Fruit fly (Drosophila melanogaster) whole organism, prepupa: ENCODE results near the gene CG10638.

ENCODE experiments used
- Blimp-1 ChIP-seq: fragments of 200-800 bp; sonication (Bioruptor generic); optimal IDR thresholded peaks from 3 replicates; lab custom pipeline; 2017; ENCODE audit warnings: missing biosample characterization, missing genetic modification characterization, mild to moderate bottlenecking, moderate library complexity, missing genetic modification reagents
- CG10631 ChIP-seq: fragments of 200-800 bp; sonication (Bioruptor generic); optimal IDR thresholded peaks from 2 replicates; lab custom pipeline; 2016; ENCODE audit warnings: missing biosample characterization, missing genetic modification characterization
- CG10669 ChIP-seq: fragments of 200-800 bp; sonication (Bioruptor generic); optimal IDR thresholded peaks from 3 replicates; lab custom pipeline; 2018; ENCODE audit warnings: missing biosample characterization, mild to moderate bottlenecking, missing genetic modification characterization, moderate library complexity
- CG11294 ChIP-seq: fragments of 200-800 bp; sonication (Bioruptor generic); IDR thresholded peaks from 2 replicates; pipeline ENCODE4 v1.3.6; 2022; ENCODE audit warnings: missing biosample characterization, missing genetic modification characterization
- CG11762 ChIP-seq: fragments of 200-800 bp; sonication (Bioruptor generic); optimal IDR thresholded peaks from 3 replicates; lab custom pipeline; 2016; ENCODE audit warnings: missing biosample characterization, missing genetic modification characterization; ENCODE audit not compliant: insufficient read depth
- CG11902 ChIP-seq: fragments of 200-800 bp; sonication (Bioruptor generic); optimal IDR thresholded peaks from 3 replicates; lab custom pipeline; 2016; ENCODE audit warnings: missing biosample characterization, missing genetic modification characterization
- CG1621 ChIP-seq: fragments of 200-800 bp; sonication (Bioruptor generic); optimal IDR thresholded peaks from 3 replicates; lab custom pipeline; 2018; ENCODE audit warnings: missing biosample characterization, mild to moderate bottlenecking, missing genetic modification characterization
- CG3032 ChIP-seq: fragments of 200-800 bp; optimal IDR thresholded peaks from 2 replicates; lab custom pipeline; 2019; ENCODE audit warnings: missing biosample characterization, mild to moderate bottlenecking, missing genetic modification characterization, moderate library complexity
- CG31627 ChIP-seq: fragments of 200-800 bp; sonication (Bioruptor generic); optimal IDR thresholded peaks from 3 replicates; lab custom pipeline; 2016; ENCODE audit warnings: missing biosample characterization, missing genetic modification characterization
- CG32006 ChIP-seq: fragments of 200-800 bp; sonication (Bioruptor generic); optimal IDR thresholded peaks from 3 replicates; lab custom pipeline; 2017; ENCODE audit warnings: missing biosample characterization, mild to moderate bottlenecking, missing genetic modification characterization
- CG34406 ChIP-seq: fragments of 200-800 bp; sonication (Bioruptor generic); optimal IDR thresholded peaks from 3 replicates; lab custom pipeline; 2016; ENCODE audit warnings: missing biosample characterization, missing genetic modification characterization
- CG3919 ChIP-seq: fragments of 200-800 bp; sonication (Bioruptor generic); optimal IDR thresholded peaks from 3 replicates; lab custom pipeline; 2016; ENCODE audit warnings: missing biosample characterization, missing genetic modification characterization
- CG4318 ChIP-seq: fragments of 200-800 bp; sonication (Bioruptor generic); optimal IDR thresholded peaks from 3 replicates; lab custom pipeline; 2017; ENCODE audit warnings: missing biosample characterization, mild to moderate bottlenecking, missing genetic modification characterization
- CG6163 ChIP-seq: fragments of 200-800 bp; sonication (Bioruptor generic); IDR thresholded peaks from 3 replicates; pipeline ENCODE4 v1.3.6; 2022; ENCODE audit warnings: missing biosample characterization, missing genetic modification characterization
- CG6276 ChIP-seq: fragments of 200-800 bp; sonication (Bioruptor generic); optimal IDR thresholded peaks from 2 replicates; lab custom pipeline; 2017; ENCODE audit warnings: missing biosample characterization, mild to moderate bottlenecking, missing genetic modification characterization
- CG6792 ChIP-seq: fragments of 200-800 bp; sonication (Bioruptor generic); optimal IDR thresholded peaks from 3 replicates; lab custom pipeline; 2016; ENCODE audit warnings: missing biosample characterization, missing genetic modification characterization
- CG6808 ChIP-seq: fragments of 200-800 bp; sonication (Bioruptor generic); optimal IDR thresholded peaks from 3 replicates; lab custom pipeline; 2017; ENCODE audit warnings: missing biosample characterization, missing genetic modification characterization, mild to moderate bottlenecking, moderate library complexity, missing genetic modification reagents
- CG6854 ChIP-seq: fragments of 200-800 bp; sonication (Bioruptor generic); optimal IDR thresholded peaks from 2 replicates; lab custom pipeline; 2017; ENCODE audit warnings: missing biosample characterization, mild to moderate bottlenecking, missing genetic modification characterization
- CG7368 ChIP-seq: fragments of 200-800 bp; sonication (Bioruptor generic); optimal IDR thresholded peaks from 3 replicates; lab custom pipeline; 2016; ENCODE audit warnings: missing biosample characterization, missing genetic modification characterization
- CG8319 ChIP-seq: fragments of 200-800 bp; sonication (Bioruptor generic); optimal IDR thresholded peaks from 3 replicates; lab custom pipeline; 2016; ENCODE audit warnings: missing biosample characterization, missing genetic modification characterization
- CG8632 ChIP-seq: fragments of 200-800 bp; sonication (Bioruptor generic); optimal IDR thresholded peaks from 3 replicates; lab custom pipeline; 2016; ENCODE audit warnings: missing biosample characterization, missing genetic modification characterization
- Eip75B ChIP-seq: fragments of 200-800 bp; sonication (Bioruptor generic); optimal IDR thresholded peaks from 3 replicates; lab custom pipeline; 2016; ENCODE audit warnings: missing biosample characterization, missing genetic modification characterization
- Eip78C ChIP-seq: fragments of 200-800 bp; sonication (Bioruptor generic); peaks from one replicate; lab custom pipeline; 2016; ENCODE audit warnings: missing biosample characterization, missing genetic modification characterization
- Ets21C ChIP-seq: fragments of 200-800 bp; sonication (Bioruptor generic); optimal IDR thresholded peaks from 3 replicates; lab custom pipeline; 2016; ENCODE audit warnings: missing biosample characterization, missing genetic modification characterization
- Ets96B ChIP-seq: fragments of 200-800 bp; optimal IDR thresholded peaks from 2 replicates; lab custom pipeline; 2019; ENCODE audit warnings: missing biosample characterization, mild to moderate bottlenecking, missing genetic modification characterization, moderate library complexity
- Gug ChIP-seq: fragments of 200-800 bp; sonication (Bioruptor generic); IDR thresholded peaks from 2 replicates; pipeline ENCODE4 v1.3.6; 2022; ENCODE audit warnings: missing biosample characterization, missing genetic modification characterization
- Hr38 ChIP-seq: sonication (Bioruptor generic); optimal IDR thresholded peaks from 2 replicates; lab custom pipeline; 2016; ENCODE audit warnings: missing biosample characterization, missing genetic modification characterization
- Lpt ChIP-seq: fragments of 200-800 bp; sonication (Bioruptor generic); optimal IDR thresholded peaks from 3 replicates; lab custom pipeline; 2016; ENCODE audit warnings: missing biosample characterization, missing genetic modification characterization
- Met ChIP-seq: fragments of 200-800 bp; sonication (Bioruptor generic); optimal IDR thresholded peaks from 3 replicates; lab custom pipeline; 2016; ENCODE audit warnings: missing biosample characterization, missing genetic modification characterization
- OdsH ChIP-seq: fragments of 200-800 bp; sonication (Bioruptor generic); optimal IDR thresholded peaks from 3 replicates; lab custom pipeline; 2016; ENCODE audit warnings: missing biosample characterization, missing genetic modification characterization
- Smox ChIP-seq: fragments of 200-800 bp; sonication (Bioruptor generic); optimal IDR thresholded peaks from 3 replicates; lab custom pipeline; 2016; ENCODE audit warnings: missing biosample characterization, missing genetic modification characterization
- Sox102F ChIP-seq: fragments of 200-800 bp; sonication (Bioruptor generic); optimal IDR thresholded peaks from 2 replicates; lab custom pipeline; 2016; ENCODE audit warnings: missing biosample characterization, mild to moderate bottlenecking, missing genetic modification characterization
- Sox14 ChIP-seq: fragments of 200-800 bp; sonication (Bioruptor generic); optimal IDR thresholded peaks from 3 replicates; lab custom pipeline; 2016; ENCODE audit warnings: missing biosample characterization, missing genetic modification characterization
- Sox15 ChIP-seq: fragments of 200-800 bp; sonication (Bioruptor generic); optimal IDR thresholded peaks from 3 replicates; lab custom pipeline; 2016; ENCODE audit warnings: missing biosample characterization, missing genetic modification characterization
- achi ChIP-seq: fragments of 200-800 bp; sonication (Bioruptor generic); optimal IDR thresholded peaks from 3 replicates; lab custom pipeline; 2016; ENCODE audit warnings: missing biosample characterization, missing genetic modification characterization
- cyc ChIP-seq: fragments of 200-800 bp; sonication (Bioruptor generic); optimal IDR thresholded peaks from 3 replicates; lab custom pipeline; 2016; ENCODE audit warnings: missing biosample characterization, missing genetic modification characterization
- dac ChIP-seq: fragments of 200-800 bp; sonication (Bioruptor generic); optimal IDR thresholded peaks from 2 replicates; lab custom pipeline; 2017; ENCODE audit warnings: missing biosample characterization, mild to moderate bottlenecking, missing genetic modification characterization
- dsx ChIP-seq: fragments of 200-800 bp; optimal IDR thresholded peaks from 3 replicates; lab custom pipeline; 2019; ENCODE audit warnings: missing biosample characterization, mild to moderate bottlenecking, missing genetic modification characterization, moderate library complexity; ENCODE audit not compliant: poor library complexity, severe bottlenecking
- eg ChIP-seq: fragments of 200-800 bp; sonication (Bioruptor generic); IDR thresholded peaks from 3 replicates; pipeline ENCODE4 v1.3.6; 2022; ENCODE audit warnings: missing biosample characterization, missing genetic modification characterization
- esn ChIP-seq: fragments of 200-800 bp; sonication (Bioruptor generic); optimal IDR thresholded peaks from 2 replicates; lab custom pipeline; 2016; ENCODE audit warnings: missing biosample characterization, mild to moderate bottlenecking, missing genetic modification characterization, moderate library complexity
- fd59A ChIP-seq: fragments of 200-800 bp; sonication (Bioruptor generic); optimal IDR thresholded peaks from 2 replicates; lab custom pipeline; 2017; ENCODE audit warnings: missing biosample characterization, mild to moderate bottlenecking, missing genetic modification characterization, missing genetic modification reagents
- fd85E ChIP-seq: fragments of 200-800 bp; sonication (Bioruptor generic); optimal IDR thresholded peaks from 3 replicates; lab custom pipeline; 2016; ENCODE audit warnings: missing biosample characterization, missing genetic modification characterization
- fkh ChIP-seq: fragments of 200-800 bp; sonication (Bioruptor generic); optimal IDR thresholded peaks from 3 replicates; lab custom pipeline; 2017; ENCODE audit warnings: missing biosample characterization, mild to moderate bottlenecking, missing genetic modification characterization, moderate library complexity
- lz ChIP-seq: fragments of 200-800 bp; sonication (Bioruptor generic); optimal IDR thresholded peaks from 3 replicates; lab custom pipeline; 2016; ENCODE audit warnings: missing biosample characterization, missing genetic modification characterization
- net ChIP-seq: fragments of 200-800 bp; sonication (Bioruptor generic); optimal IDR thresholded peaks from 3 replicates; lab custom pipeline; 2016; ENCODE audit warnings: missing biosample characterization, missing genetic modification characterization
- pdm3 ChIP-seq: fragments of 200-800 bp; sonication (Bioruptor generic); optimal IDR thresholded peaks from 3 replicates; lab custom pipeline; 2016; ENCODE audit warnings: missing biosample characterization, missing genetic modification characterization
- salr ChIP-seq, 2 experiments: fragments of 200-800 bp; sonication (Bioruptor generic); optimal IDR thresholded peaks; 3 replicates each; lab custom pipeline; 2016 to 2018; ENCODE audit warnings: missing biosample characterization in 2 of 2, missing genetic modification characterization in 2 of 2, mild to moderate bottlenecking in 1 of 2
- spab ChIP-seq: fragments of 200-800 bp; sonication (Bioruptor generic); optimal IDR thresholded peaks from 2 replicates; lab custom pipeline; 2017; ENCODE audit warnings: missing biosample characterization, mild to moderate bottlenecking, missing genetic modification characterization, missing genetic modification reagents
- ss ChIP-seq, 2 experiments: fragments of 200-800 bp; sonication (Bioruptor generic); optimal IDR thresholded peaks; 2 replicates in 1 of 2; 3 replicates in 1 of 2; lab custom pipeline; 2017 to 2018; ENCODE audit warnings: mild to moderate bottlenecking in 2 of 2, missing biosample characterization in 2 of 2, missing genetic modification characterization in 2 of 2, moderate library complexity in 1 of 2
- vri ChIP-seq: fragments of 200-800 bp; sonication (Bioruptor generic); optimal IDR thresholded peaks from 3 replicates; lab custom pipeline; 2016; ENCODE audit warnings: missing biosample characterization, mild to moderate bottlenecking, missing genetic modification characterization

Gene CG10638

DNA sequence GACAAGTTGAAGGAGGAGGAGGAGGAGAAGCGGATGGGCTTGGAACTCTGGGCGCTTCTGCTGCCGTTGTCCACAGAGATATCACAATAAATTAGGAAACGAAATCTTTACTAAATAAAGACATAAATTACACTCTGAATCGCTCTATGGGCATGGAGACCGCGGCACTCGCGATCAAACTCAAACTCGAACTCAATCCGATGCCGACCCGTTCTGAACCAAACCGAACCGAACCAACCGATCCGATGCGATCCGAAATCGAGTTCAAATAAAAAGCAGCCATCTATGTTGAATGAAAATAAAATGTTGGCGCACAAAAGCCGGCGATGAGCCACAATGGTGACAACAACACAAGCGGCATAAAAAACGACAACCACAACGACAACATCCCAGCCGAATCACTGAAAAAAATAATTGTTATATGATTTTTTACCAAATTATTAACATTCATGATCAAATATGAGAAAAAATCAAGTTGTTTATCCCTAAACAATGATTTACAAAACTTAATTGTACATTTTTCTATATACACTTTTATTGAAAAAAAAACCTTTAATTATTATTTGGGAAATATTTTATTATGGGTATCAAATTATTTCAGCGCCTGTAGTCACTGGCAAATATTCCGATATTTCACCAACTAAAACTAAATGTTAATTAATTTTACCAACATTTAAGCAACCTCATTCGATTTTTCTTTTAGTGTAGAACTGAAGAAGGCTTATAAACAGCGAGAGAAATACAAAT is 44.0 kb downstream of the CG10638 start:
- TF ChIP-seq CG11902 (GFP tag; lab: Kevin White, UChicago), result peak; percentile 26
- TF ChIP-seq CG8632 (GFP tag; lab: Kevin White, UChicago), result peak; percentile 50
- no peak for TF ChIP-seq dac (GFP tag; lab: Kevin White, UChicago)
- no peak for TF ChIP-seq Gug (GFP tag; lab: Robert Waterston, UW)
- peak; percentile 31 for TF ChIP-seq fkh (GFP tag; lab: Kevin White, UChicago)
- peak; percentile 65 for TF ChIP-seq CG3032 (tag; lab: Kevin White, UChicago)
- TF ChIP-seq Lpt (GFP tag; lab: Kevin White, UChicago), result peak; percentile 55
- peak; percentile 61 for TF ChIP-seq CG10631
- peak; percentile 52 for TF ChIP-seq CG11762
- TF ChIP-seq Smox (GFP tag; lab: Kevin White, UChicago), result peak; percentile 60
- peak; percentile 66 for TF ChIP-seq dsx
- TF ChIP-seq CG4318 (GFP tag; lab: Kevin White, UChicago), result peak; percentile 34
- TF ChIP-seq Sox15 (GFP tag; lab: Kevin White, UChicago), result peak; percentile 26
- TF ChIP-seq OdsH, result peak; percentile 63
- TF ChIP-seq fd59A (GFP tag; lab: Kevin White, UChicago), result peak; percentile 55
- peak; percentile 70 for TF ChIP-seq Met
- peak; percentile 68 for TF ChIP-seq CG10669 (GFP tag; lab: Kevin White, UChicago)
- peak; percentile 18 for TF ChIP-seq Ets21C
- peak; percentile 41 for TF ChIP-seq CG31627 (GFP tag; lab: Kevin White, UChicago)
- TF ChIP-seq pdm3 (GFP tag; lab: Kevin White, UChicago), result peak; percentile 47
- TF ChIP-seq cyc, result peak; percentile 47
- TF ChIP-seq Hr38 (GFP tag; lab: Kevin White, UChicago), result no peak
- TF ChIP-seq Sox102F (GFP tag; lab: Kevin White, UChicago), result peak; percentile 27
- peak; percentile 40 for TF ChIP-seq lz (GFP tag; lab: Kevin White, UChicago)
- TF ChIP-seq CG6854, result no peak
- peak; percentile 51 for TF ChIP-seq spab (GFP tag; lab: Kevin White, UChicago)
- TF ChIP-seq CG6792 (GFP tag; lab: Kevin White, UChicago), result peak; percentile 34
- TF ChIP-seq vri, result peak; percentile 10
- TF ChIP-seq net, result peak; percentile 38
- TF ChIP-seq Eip75B, result peak; percentile 48
- TF ChIP-seq esn (GFP tag; lab: Kevin White, UChicago), result peak; percentile 70
- TF ChIP-seq CG34406 (GFP tag; lab: Kevin White, UChicago), result peak; percentile 66
- TF ChIP-seq CG8319 (GFP tag; lab: Kevin White, UChicago), result peak; percentile 38
- TF ChIP-seq Blimp-1 (GFP tag; lab: Kevin White, UChicago), result no peak
- no peak for TF ChIP-seq fd85E (GFP tag; lab: Kevin White, UChicago)
- peak; percentile 91 for TF ChIP-seq Eip78C (GFP tag; lab: Kevin White, UChicago)
- no peak for TF ChIP-seq CG11294 (GFP tag; lab: Robert Waterston, UW)
- TF ChIP-seq ss (GFP tag; optimal IDR thresholded peaks at IDR 0.05; lab: Kevin White, UChicago), result peak; percentile 29 to 60
- TF ChIP-seq Sox14 (GFP tag; lab: Kevin White, UChicago), result peak; percentile 50
- peak; percentile 79 for TF ChIP-seq CG3919
- TF ChIP-seq CG32006 (GFP tag; lab: Kevin White, UChicago), result peak; percentile 71
- no peak for TF ChIP-seq eg (GFP tag; lab: Robert Waterston, UW)
- TF ChIP-seq achi, result peak; percentile 69
- TF ChIP-seq CG6276 (GFP tag; lab: Kevin White, UChicago), result peak; percentile 20
- TF ChIP-seq CG7368 (GFP tag; lab: Kevin White, UChicago), result peak; percentile 32
- TF ChIP-seq CG6808 (GFP tag; lab: Kevin White, UChicago), result peak; percentile 71
- TF ChIP-seq salr (GFP tag; optimal IDR thresholded peaks at IDR 0.05; lab: Kevin White, UChicago), result peak in 1 of 2 experiments; percentile 63
- TF ChIP-seq CG6163, result no peak
- peak; percentile 62 for TF ChIP-seq Ets96B
- TF ChIP-seq CG1621 (tag; lab: Kevin White, UChicago), result no peak
